Fruit fly (Drosophila melanogaster): ENCODE measurements around the gene Ucp4B.

Ucp4B gene

dm6 chr2L:5958581-5959177 is 11.0 kb upstream of the Ucp4B start, which contains the start of gene Vm26Ac:
Gene Vm26Ac (minus strand): TSS chr2L:5958631.
- no peak for TF ChIP-seq CTCF (optimal IDR thresholded peaks at IDR 0.05)
- no peak for TF ChIP-seq CG8478 (optimal IDR thresholded peaks at IDR 0.05)

dm6 chr2L:5959863-5960658 is 9.6 kb upstream of the Ucp4B start, which contains the start of gene Vm26Aa:
Gene Vm26Aa (minus strand): TSS chr2L:5960340.
- TF ChIP-seq CG8478 (optimal IDR thresholded peaks at IDR 0.05) (no peak), CTCF (optimal IDR thresholded peaks at IDR 0.05) (no peak)

dm6 chr2L:5961169-5961918 is 8.3 kb upstream of the Ucp4B start:
- no peak for TF ChIP-seq CG8478 (optimal IDR thresholded peaks at IDR 0.05)
- no peak for TF ChIP-seq CTCF (optimal IDR thresholded peaks at IDR 0.05)

dm6 chr2L:5963251-5963650 is 6.4 kb upstream of the Ucp4B start:
- no peak for TF ChIP-seq CTCF (optimal IDR thresholded peaks at IDR 0.05)
- no peak for TF ChIP-seq CG8478 (optimal IDR thresholded peaks at IDR 0.05)

dm6 chr2L:5964211-5964610 is 5.4 kb upstream of the Ucp4B start:
- TF ChIP-seq CTCF (optimal IDR thresholded peaks at IDR 0.05) (no peak), CG8478 (optimal IDR thresholded peaks at IDR 0.05) (no peak)

- TF ChIP-seq CTCF (optimal IDR thresholded peaks at IDR 0.05) (no peak), CG8478 (optimal IDR thresholded peaks at IDR 0.05) (no peak)
These were observed 4.8 kb upstream of the Ucp4B start, which contains the start of gene psd for dm6 chr2L:5964851-5965250. Gene psd (minus strand): TSS chr2L:5964951.

- no peak for TF ChIP-seq CG8478 (optimal IDR thresholded peaks at IDR 0.05)
- TF ChIP-seq CTCF (optimal IDR thresholded peaks at IDR 0.05), result no peak
These were observed 1.7 kb upstream of the Ucp4B start, which contains the start of the genes CG13992 and Ucp4C for dm6 chr2L:5967702-5968616. Gene CG13992 (minus strand): TSS chr2L:5967752. Gene Ucp4C (plus strand): TSS chr2L:5968566.

- no peak for TF ChIP-seq CG8478 (optimal IDR thresholded peaks at IDR 0.05)
- no peak for TF ChIP-seq CTCF (optimal IDR thresholded peaks at IDR 0.05)
These were observed 1.6 kb downstream of the Ucp4B start for dm6 chr2L:5971093-5971808.

dm6 chr2L:5972005-5972404 is 2.3 kb downstream of the Ucp4B start:
- TF ChIP-seq CG8478 (optimal IDR thresholded peaks at IDR 0.05), result no peak
- TF ChIP-seq CTCF (optimal IDR thresholded peaks at IDR 0.05), result no peak

- TF ChIP-seq CTCF (optimal IDR thresholded peaks at IDR 0.05) (no peak), CG8478 (optimal IDR thresholded peaks at IDR 0.05) (no peak)
These were observed 3.1 kb downstream of the Ucp4B start for dm6 chr2L:5972588-5973236.

dm6 chr2L:5974122-5974521 is 4.5 kb downstream of the Ucp4B start:
- TF ChIP-seq CTCF (optimal IDR thresholded peaks at IDR 0.05), result no peak
- no peak for TF ChIP-seq CG8478 (optimal IDR thresholded peaks at IDR 0.05)

dm6 chr2L:5975025-5975539 is 5.4 kb downstream of the Ucp4B start:
- TF ChIP-seq CG8478 (optimal IDR thresholded peaks at IDR 0.05) (no peak), CTCF (optimal IDR thresholded peaks at IDR 0.05) (no peak)

dm6 chr2L:5975601-5976000 is 5.9 kb downstream of the Ucp4B start:
- TF ChIP-seq CTCF (optimal IDR thresholded peaks at IDR 0.05) (no peak), CG8478 (optimal IDR thresholded peaks at IDR 0.05) (no peak)

Data from S2 (cell line).